Worm (Caenorhabditis elegans) whole organism, early embryonic: Measurements from ENCODE around the gene ctl-3.

Source experiments
- B0310.2 ChIP-seq: sonication (generic microtip); optimal IDR thresholded peaks from 2 replicates; lab custom pipeline; 2016; ENCODE audit warnings: mild to moderate bottlenecking, missing genetic modification characterization, missing compliant biosample characterization
- F13C5.2 ChIP-seq: sonication (generic microtip); optimal IDR thresholded peaks from 2 replicates; lab custom pipeline; 2017; ENCODE audit warnings: mild to moderate bottlenecking, missing genetic modification characterization, inconsistent platforms, missing compliant biosample characterization
- aly-1 ChIP-seq: sonication (generic microtip); optimal IDR thresholded peaks from 2 replicates; lab custom pipeline; 2016; ENCODE audit warnings: missing genetic modification characterization, missing compliant biosample characterization
- ama-1 ChIP-seq: fragments of 150-350 bp; optimal IDR thresholded peaks from 2 replicates; lab custom pipeline; 2014
- ceh-13 ChIP-seq: fragments of 200-800 bp; sonication (Bioruptor generic); optimal IDR thresholded peaks from 2 replicates; lab custom pipeline; 2018; ENCODE audit warnings: mild to moderate bottlenecking, missing genetic modification characterization, missing compliant biosample characterization
- ceh-36 ChIP-seq: sonication (generic microtip); optimal IDR thresholded peaks from 2 replicates; lab custom pipeline; 2016; ENCODE audit warnings: missing genetic modification characterization, inconsistent platforms, missing compliant biosample characterization
- ets-7 ChIP-seq: sonication (generic microtip); optimal IDR thresholded peaks from 2 replicates; lab custom pipeline; 2016; ENCODE audit warnings: missing genotype, missing genetic modification characterization, missing compliant biosample characterization
- flt-1 ChIP-seq: fragments of 200-800 bp; sonication (Bioruptor generic); IDR thresholded peaks from 2 replicates; pipeline ENCODE4 v1.3.6; 2022; ENCODE audit warnings: missing genetic modification characterization, missing compliant biosample characterization
- hmbx-1 ChIP-seq: sonication (generic microtip); optimal IDR thresholded peaks from 2 replicates; lab custom pipeline; 2016; ENCODE audit warnings: mild to moderate bottlenecking, missing genetic modification characterization, missing compliant biosample characterization
- hmg-4 ChIP-seq: fragments of 200-800 bp; sonication (Bioruptor generic); optimal IDR thresholded peaks from 2 replicates; lab custom pipeline; 2018; ENCODE audit warnings: mild to moderate bottlenecking, missing genetic modification characterization, missing compliant biosample characterization
- hnd-1 ChIP-seq: sonication (generic microtip); optimal IDR thresholded peaks from 2 replicates; lab custom pipeline; 2016; ENCODE audit warnings: missing genetic modification characterization, missing compliant biosample characterization
- pes-1 ChIP-seq: fragments of 200-800 bp; sonication (Bioruptor generic); IDR thresholded peaks from 2 replicates; pipeline ENCODE4 v1.3.6; 2022; ENCODE audit warnings: missing genetic modification reagents, missing genetic modification characterization, missing compliant biosample characterization
- scrt-1 ChIP-seq: fragments of 200-800 bp; sonication (Bioruptor generic); IDR thresholded peaks from 2 replicates; pipeline ENCODE4 v1.3.6; 2022; ENCODE audit warnings: missing genetic modification characterization, missing compliant biosample characterization
- sea-1 ChIP-seq: fragments of 200-800 bp; sonication (Bioruptor generic); conservative IDR thresholded peaks from 2 replicates; pipeline ENCODE4 v1.3.6; 2022; ENCODE audit warnings: missing genetic modification characterization, missing compliant biosample characterization
- tbx-11 ChIP-seq: fragments of 200-800 bp; sonication (Bioruptor generic); IDR thresholded peaks from 2 replicates; pipeline ENCODE4 v1.3.6; 2022; ENCODE audit warnings: missing genetic modification characterization, missing compliant biosample characterization
- tbx-37 ChIP-seq: fragments of 200-800 bp; sonication (Bioruptor generic); conservative IDR thresholded peaks from 2 replicates; pipeline ENCODE4 v1.3.6; 2022; ENCODE audit warnings: missing genetic modification reagents, missing genetic modification characterization, missing compliant biosample characterization
- tra-4 ChIP-seq: sonication (generic microtip); optimal IDR thresholded peaks from 2 replicates; lab custom pipeline; 2017; ENCODE audit warnings: missing genetic modification characterization, missing compliant biosample characterization

ctl-3 gene

ce11 chrII:14287277-14287676 lies 23.3 kb downstream of the ctl-3 start, which contains the start of gene srh-41:
Gene srh-41 (minus strand): TSS chrII:14287377.
- no peak for TF ChIP-seq sea-1
- TF ChIP-seq flt-1: no peak
- no peak for TF ChIP-seq ama-1 (lab: Kevin White, UChicago)
- TF ChIP-seq ets-7: no peak
- TF ChIP-seq hmbx-1 (tag; lab: Kevin White, UChicago): no peak
- no peak for TF ChIP-seq F13C5.2 (tag; lab: Kevin White, UChicago)
- no peak for TF ChIP-seq pes-1 (GFP tag; lab: Robert Waterston, UW)
- TF ChIP-seq tra-4 (tag; lab: Kevin White, UChicago): no peak
- TF ChIP-seq hmg-4 (GFP tag; lab: Kevin White, UChicago): no peak
- TF ChIP-seq scrt-1 (GFP tag; lab: Robert Waterston, UW): no peak

DNA sequence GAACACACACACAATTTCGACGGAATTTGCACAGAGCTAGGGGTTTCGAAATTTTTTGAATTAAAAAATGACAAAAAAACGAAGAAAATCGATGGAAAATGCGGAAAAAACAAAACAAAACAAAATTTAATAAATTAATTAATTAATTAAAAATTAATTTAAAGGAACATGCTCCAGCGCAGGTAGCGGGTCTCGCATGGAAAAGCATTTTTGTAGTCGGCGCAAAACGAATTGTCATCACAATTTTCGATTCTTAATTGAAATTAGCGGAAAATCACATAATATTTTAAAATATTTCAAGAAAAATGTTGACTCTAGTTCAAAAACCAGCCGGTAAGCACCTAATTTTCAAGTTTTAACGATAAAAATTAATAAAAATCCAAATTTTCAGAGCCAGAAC lies 34.2 kb downstream of the ctl-3 start, which contains the start of gene Y54G11A.3:
TSS of gene Y54G11A.3 (plus strand) at position 213 of the 400 bp plus-strand sequence.
- TF ChIP-seq ceh-36 (no peak), tbx-11 (GFP tag; lab: Robert Waterston, UW) (no peak), F13C5.2 (tag; lab: Kevin White, UChicago) (no peak), ceh-13 (GFP tag; lab: Kevin White, UChicago) (no peak), scrt-1 (GFP tag; lab: Robert Waterston, UW) (no peak)

- TF ChIP-seq ama-1 (lab: Kevin White, UChicago) (no peak), tra-4 (tag; lab: Kevin White, UChicago) (no peak), sea-1 (no peak), hmg-4 (GFP tag; lab: Kevin White, UChicago) (no peak), ets-7 (no peak), tbx-37 (GFP tag; lab: Robert Waterston, UW) (no peak), pes-1 (GFP tag; lab: Robert Waterston, UW) (no peak), scrt-1 (GFP tag; lab: Robert Waterston, UW) (no peak)
Observed at ce11 chrII:14269839-14270238, 40.7 kb downstream of the ctl-3 start.

DNA sequence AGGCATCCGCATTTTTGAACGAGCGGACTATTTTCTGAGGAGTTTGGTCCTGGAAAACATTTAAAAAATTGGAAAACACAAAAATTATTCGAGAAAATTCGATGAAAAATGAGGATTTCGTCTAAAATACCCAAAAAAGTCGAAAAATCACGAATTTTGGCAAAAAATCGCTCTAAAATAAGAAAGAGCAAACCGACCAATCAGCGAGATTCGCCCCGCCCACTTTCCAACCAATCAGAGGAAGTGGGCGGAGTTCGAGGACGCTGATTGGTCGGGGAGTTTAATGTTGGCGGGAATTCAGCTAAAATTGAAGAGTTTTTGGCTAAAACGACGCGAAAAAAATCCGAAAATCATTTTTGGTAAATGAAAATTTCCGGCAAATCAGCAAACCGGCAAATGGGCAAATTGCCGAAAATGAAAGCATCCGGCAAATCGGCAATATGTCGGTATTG lies 41.4 kb downstream of the ctl-3 start, which contains the start of gene Y54G11A.1:
TSS of gene Y54G11A.1 (minus strand) at position 51 of the 452 bp plus-strand sequence.
- TF ChIP-seq ceh-36 (no peak), ets-7 (no peak), scrt-1 (GFP tag; lab: Robert Waterston, UW) (no peak), aly-1 (tag; lab: Kevin White, UChicago) (no peak), sea-1 (no peak), B0310.2 (tag; lab: Kevin White, UChicago) (no peak), pes-1 (GFP tag; lab: Robert Waterston, UW) (no peak), hmbx-1 (tag; lab: Kevin White, UChicago) (no peak), tbx-11 (GFP tag; lab: Robert Waterston, UW) (no peak), tra-4 (tag; lab: Kevin White, UChicago) (no peak), flt-1 (no peak), hnd-1 (tag; lab: Kevin White, UChicago) (no peak), hmg-4 (GFP tag; lab: Kevin White, UChicago) (no peak), ceh-13 (GFP tag; lab: Kevin White, UChicago) (no peak), ama-1 (lab: Kevin White, UChicago) (no peak), tbx-37 (GFP tag; lab: Robert Waterston, UW) (no peak), F13C5.2 (tag; lab: Kevin White, UChicago) (no peak)

DNA sequence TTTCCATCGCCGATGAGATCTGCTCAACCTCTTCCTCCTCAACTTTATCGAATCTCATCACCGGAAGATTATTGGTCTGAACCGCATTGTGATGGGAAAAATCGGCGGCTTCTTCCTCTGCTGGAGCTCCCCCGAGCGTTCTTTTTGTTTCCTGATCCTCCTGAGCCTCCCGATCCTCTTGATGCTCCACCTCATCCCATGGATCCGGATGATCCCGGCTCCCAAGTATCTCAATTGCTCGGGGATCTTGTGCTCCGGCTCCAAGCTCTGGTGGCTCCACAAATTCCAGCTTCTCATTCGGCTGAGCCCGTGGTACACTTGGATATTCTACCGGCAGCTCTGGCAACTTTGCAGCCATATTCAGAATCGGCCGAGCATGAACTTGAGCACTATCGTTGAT lies 52.6 kb downstream of the ctl-3 start:
- TF ChIP-seq B0310.2 (tag; lab: Kevin White, UChicago) (no peak), ama-1 (lab: Kevin White, UChicago) (no peak), F13C5.2 (tag; lab: Kevin White, UChicago) (no peak), flt-1 (no peak), ceh-13 (GFP tag; lab: Kevin White, UChicago) (no peak), hmg-4 (GFP tag; lab: Kevin White, UChicago) (no peak), aly-1 (tag; lab: Kevin White, UChicago) (no peak), tra-4 (tag; lab: Kevin White, UChicago) (no peak), ets-7 (no peak), ceh-36 (no peak), hnd-1 (tag; lab: Kevin White, UChicago) (no peak), scrt-1 (GFP tag; lab: Robert Waterston, UW) (no peak), sea-1 (no peak)
